Worm (Caenorhabditis elegans) whole organism, mixed stage, embryonic: ENCODE results near the gene T20B12.3.

Experiments used
- ces-1 ChIP-seq: fragments of 150-350 bp; optimal IDR thresholded peaks from 2 replicates; lab custom pipeline; 2014; ENCODE audit warnings: missing biosample characterization, missing genetic modification reagents, missing genetic modification characterization
- cnd-1 ChIP-seq: fragments of 200-800 bp; sonication (Bioruptor generic); optimal IDR thresholded peaks from 2 replicates; lab custom pipeline; 2018; ENCODE audit warnings: mild to moderate bottlenecking, missing genetic modification characterization, missing compliant biosample characterization
- elt-1 ChIP-seq: sonication (generic microtip); optimal IDR thresholded peaks from 2 replicates; lab custom pipeline; 2017; ENCODE audit warnings: missing genetic modification characterization, mild to moderate bottlenecking, missing compliant biosample characterization, antibody characterized with exemption, moderate library complexity, borderline replicate concordance; ENCODE audit not compliant: insufficient read depth
- elt-3 ChIP-seq: fragments of 150-350 bp; optimal IDR thresholded peaks from 2 replicates; lab custom pipeline; 2014; ENCODE audit warnings: missing biosample characterization, missing genetic modification characterization
- flh-1 ChIP-seq: fragments of 200-800 bp; sonication (Bioruptor generic); optimal IDR thresholded peaks from 2 replicates; lab custom pipeline; 2018; ENCODE audit warnings: mild to moderate bottlenecking, missing genetic modification characterization, moderate library complexity, missing compliant biosample characterization
- lsy-2 ChIP-seq: fragments of 150-350 bp; optimal IDR thresholded peaks from 2 replicates; lab custom pipeline; 2014; ENCODE audit warnings: missing biosample characterization, missing genetic modification characterization
- mab-5 ChIP-seq: fragments of 150-350 bp; optimal IDR thresholded peaks from 2 replicates; lab custom pipeline; 2014; ENCODE audit warnings: missing biosample characterization, missing genetic modification characterization
- mep-1 ChIP-seq: fragments of 150-350 bp; optimal IDR thresholded peaks from 2 replicates; lab custom pipeline; 2017; ENCODE audit warnings: missing biosample characterization, missing genetic modification reagents, missing genetic modification characterization, inconsistent platforms
- nhr-12 ChIP-seq: fragments of 150-350 bp; optimal IDR thresholded peaks from 2 replicates; lab custom pipeline; 2014; ENCODE audit warnings: missing biosample characterization, missing genetic modification characterization
- nhr-76 ChIP-seq: sonication (generic microtip); optimal IDR thresholded peaks from 2 replicates; lab custom pipeline; 2017; ENCODE audit warnings: missing biosample characterization, missing genetic modification characterization
- pha-4 ChIP-seq: fragments of 150-350 bp; optimal IDR thresholded peaks from 2 replicates; lab custom pipeline; 2018; ENCODE audit warnings: missing biosample characterization, missing genetic modification reagents, missing genetic modification characterization
- unc-39 ChIP-seq: fragments of 150-350 bp; optimal IDR thresholded peaks from 2 replicates; lab custom pipeline; 2014; ENCODE audit warnings: missing biosample characterization, missing genetic modification characterization
- unc-62 ChIP-seq: fragments of 150-350 bp; optimal IDR thresholded peaks from 2 replicates; lab custom pipeline; 2014; ENCODE audit warnings: missing biosample characterization, missing genetic modification reagents, missing genetic modification characterization
- ztf-11 ChIP-seq: fragments of 150-350 bp; optimal IDR thresholded peaks from 2 replicates; lab custom pipeline; 2014; ENCODE audit warnings: missing biosample characterization, missing genetic modification characterization

DNA sequence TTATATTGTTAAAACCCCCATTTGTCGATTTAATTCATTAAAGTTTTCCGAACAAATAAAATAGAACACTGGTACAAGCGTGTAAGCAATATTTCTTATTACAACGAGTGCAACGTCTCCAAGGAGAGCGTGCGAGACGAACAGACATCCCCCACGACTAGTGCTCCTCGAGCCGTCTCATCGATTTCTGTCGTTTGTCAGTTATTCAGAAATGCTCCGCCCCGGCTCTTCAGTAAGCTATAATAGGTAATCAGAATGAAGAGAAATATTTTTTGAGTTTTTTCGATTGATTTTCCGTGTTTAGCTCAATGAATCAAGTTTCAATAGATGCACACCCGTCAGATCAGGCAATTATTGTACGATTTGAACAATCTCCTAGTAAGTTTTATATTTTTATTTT is 43.2 kb upstream of the T20B12.3 start, which contains the start of gene kap-1:
- TF ChIP-seq mab-5 (tag; lab: Kevin White, UChicago), result no peak
- no peak for TF ChIP-seq ztf-11 (tag; lab: Kevin White, UChicago)
- TF ChIP-seq cnd-1 (tag; lab: Kevin White, UChicago), result no peak
- TF ChIP-seq unc-62 (GFP tag; lab: Kevin White, UChicago), result no peak
- TF ChIP-seq mep-1 (tag; lab: Kevin White, UChicago), result no peak
- TF ChIP-seq pha-4 (tag; lab: Kevin White, UChicago), result no peak
- TF ChIP-seq elt-1 (tag; lab: Kevin White, UChicago), result no peak
- TF ChIP-seq ces-1 (GFP tag; lab: Kevin White, UChicago), result no peak
- no peak for TF ChIP-seq unc-39 (tag; lab: Kevin White, UChicago)
- no peak for TF ChIP-seq elt-3 (tag; lab: Kevin White, UChicago)
- TF ChIP-seq nhr-76 (tag; lab: Kevin White, UChicago), result no peak
- TF ChIP-seq flh-1 (GFP tag; lab: Kevin White, UChicago), result no peak
- no peak for TF ChIP-seq lsy-2 (tag; lab: Kevin White, UChicago)
- TF ChIP-seq nhr-12 (tag; lab: Kevin White, UChicago), result no peak
